Fruit fly (Drosophila melanogaster) whole organism, pupa: ENCODE measurements around the gene ATPsyndelta.

Experiments
- CG10348 ChIP-seq: fragments of 200-800 bp; sonication (Bioruptor generic); IDR thresholded peaks from 2 replicates; pipeline ENCODE4 v1.3.6; 2022; ENCODE audit warnings: missing biosample characterization, missing genetic modification characterization
- CG12605 ChIP-seq: fragments of 200-800 bp; sonication (Bioruptor generic); IDR thresholded peaks from 2 replicates; pipeline ENCODE4 v1.3.6; 2022; ENCODE audit warnings: missing biosample characterization, missing genetic modification characterization
- CG8301 ChIP-seq: fragments of 200-800 bp; sonication (Bioruptor generic); optimal IDR thresholded peaks from 2 replicates; lab custom pipeline; 2018; ENCODE audit warnings: missing biosample characterization, mild to moderate bottlenecking, missing genetic modification characterization
- Ets98B ChIP-seq: fragments of 200-800 bp; sonication (Bioruptor generic); IDR thresholded peaks from 2 replicates; pipeline ENCODE4 v1.3.6; 2022; ENCODE audit warnings: missing biosample characterization, missing genetic modification characterization

DNA sequence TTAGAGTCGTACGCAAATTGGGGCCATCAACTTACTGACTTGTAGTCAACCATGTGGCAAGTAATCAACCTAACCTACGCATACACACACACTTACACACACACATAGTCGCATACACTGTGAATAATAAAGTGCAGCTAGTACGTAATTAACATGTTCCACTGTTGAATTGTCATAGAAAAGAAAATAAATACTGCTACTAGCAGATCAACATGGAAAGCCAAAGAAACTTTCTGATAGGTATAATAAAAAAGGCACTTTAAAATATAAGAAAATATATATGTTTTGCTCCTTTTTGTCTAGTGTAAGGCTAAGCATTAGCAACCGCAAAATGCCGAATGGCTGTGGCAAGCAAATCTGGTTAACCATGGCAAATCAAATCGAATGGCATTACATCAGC is 46.8 kb downstream of the ATPsyndelta start:
- TF ChIP-seq Ets98B (GFP tag; lab: Robert Waterston, UW) (no peak), CG10348 (GFP tag; lab: Robert Waterston, UW) (no peak), CG12605 (GFP tag; lab: Robert Waterston, UW) (no peak), CG8301 (tag; lab: Kevin White, UChicago) (no peak)
